Worm (Caenorhabditis elegans): ENCODE data around the gene C41C4.9.

- TF ChIP-seq nhr-28 (tag; optimal IDR thresholded peaks at IDR 0.05) (no peak), lin-32 (GFP tag; optimal IDR thresholded peaks at IDR 0.05) (no peak), nhr-76 (tag; optimal IDR thresholded peaks at IDR 0.05) (no peak), elt-3 (tag; optimal IDR thresholded peaks at IDR 0.05) (no peak), unc-62 (GFP tag; optimal IDR thresholded peaks at IDR 0.05) (no peak), mep-1 (tag; optimal IDR thresholded peaks at IDR 0.05) (no peak), pha-4 (tag; optimal IDR thresholded peaks at IDR 0.05) (no peak), ceh-43 (GFP tag; optimal IDR thresholded peaks at IDR 0.05) (no peak), nhr-12 (tag; optimal IDR thresholded peaks at IDR 0.05) (no peak), ztf-11 (tag; optimal IDR thresholded peaks at IDR 0.05) (no peak), ham-2 (GFP tag; optimal IDR thresholded peaks at IDR 0.05) (no peak), unc-39 (tag; optimal IDR thresholded peaks at IDR 0.05) (no peak)
These were observed 21.6 kb downstream of the C41C4.9 start for ce11 chrII:8129040-8129387.

Measured in whole organism, mixed stage, embryonic.